Worm (Caenorhabditis elegans) whole organism, L2 larva: ENCODE measurements around the gene B0361.3.
A peak's percentile ranks its signal among the peaks of the same experiment; 100 is the strongest.

Experiments used
- C34F6.9 ChIP-seq: fragments of 150-350 bp; optimal IDR thresholded peaks from 2 replicates; lab custom pipeline; 2014; ENCODE audit warnings: missing biosample characterization, missing genetic modification characterization
- Y55F3AM.14 ChIP-seq: fragments of 200-800 bp; sonication (Bioruptor generic); optimal IDR thresholded peaks from 2 replicates; lab custom pipeline; 2018; ENCODE audit warnings: mild to moderate bottlenecking, missing genetic modification characterization, missing compliant biosample characterization
- ZK546.5 ChIP-seq: sonication (generic microtip); optimal IDR thresholded peaks from 2 replicates; lab custom pipeline; 2017; ENCODE audit warnings: missing biosample characterization, missing genetic modification characterization
- alr-1 ChIP-seq: fragments of 150-350 bp; optimal IDR thresholded peaks from 2 replicates; lab custom pipeline; 2014; ENCODE audit warnings: missing biosample characterization, missing genetic modification characterization
- blmp-1 ChIP-seq: sonication (generic microtip); optimal IDR thresholded peaks from 2 replicates; lab custom pipeline; 2017; ENCODE audit warnings: missing genetic modification characterization, mild to moderate bottlenecking, missing compliant biosample characterization, antibody characterized with exemption, moderate library complexity; ENCODE audit not compliant: insufficient read depth
- ceh-16 ChIP-seq: fragments of 150-350 bp; optimal IDR thresholded peaks from 2 replicates; lab custom pipeline; 2014; ENCODE audit warnings: missing biosample characterization, missing genetic modification characterization
- ceh-82 ChIP-seq: fragments of 150-350 bp; optimal IDR thresholded peaks from 2 replicates; lab custom pipeline; 2014; ENCODE audit warnings: missing biosample characterization, missing genetic modification characterization
- crh-2 ChIP-seq: sonication (generic microtip); optimal IDR thresholded peaks from 2 replicates; lab custom pipeline; 2017; ENCODE audit warnings: missing biosample characterization, missing genetic modification characterization
- egl-27 ChIP-seq: sonication (generic microtip); optimal IDR thresholded peaks from 3 replicates; lab custom pipeline; 2017; ENCODE audit warnings: missing biosample characterization, missing genetic modification reagents, missing genetic modification characterization
- elt-1 ChIP-seq: fragments of 150-350 bp; optimal IDR thresholded peaks from 2 replicates; lab custom pipeline; 2014; ENCODE audit warnings: missing biosample characterization, missing genetic modification characterization
- elt-3 ChIP-seq: sonication (generic microtip); optimal IDR thresholded peaks from 2 replicates; lab custom pipeline; 2017; ENCODE audit warnings: missing biosample characterization, missing genetic modification characterization
- fos-1 ChIP-seq: fragments of 150-350 bp; optimal IDR thresholded peaks from 2 replicates; lab custom pipeline; 2014; ENCODE audit warnings: missing biosample characterization, missing genetic modification characterization
- gmeb-1 ChIP-seq: fragments of 150-350 bp; optimal IDR thresholded peaks from 2 replicates; lab custom pipeline; 2014; ENCODE audit warnings: missing biosample characterization, missing genetic modification characterization
- lin-11 ChIP-seq: fragments of 150-350 bp; sonication (generic microtip); optimal IDR thresholded peaks from 2 replicates; lab custom pipeline; 2014; ENCODE audit warnings: missing biosample characterization, missing genetic modification characterization, inconsistent platforms, mixed read lengths
- lin-39 ChIP-seq: fragments of 150-350 bp; optimal IDR thresholded peaks from 2 replicates; lab custom pipeline; 2014; ENCODE audit warnings: missing biosample characterization, missing genetic modification reagents, missing genetic modification characterization
- lsy-2 ChIP-seq, 2 experiments: fragments of 150-350 bp in 1 of 2; sonication (generic microtip) in 1 of 2; optimal IDR thresholded peaks; 2 replicates each; lab custom pipeline; 2014 to 2017; ENCODE audit warnings: missing biosample characterization in 2 of 2, missing genetic modification characterization in 2 of 2
- mab-5 ChIP-seq: fragments of 150-350 bp; optimal IDR thresholded peaks from 2 replicates; lab custom pipeline; 2014; ENCODE audit warnings: missing biosample characterization, missing genetic modification characterization
- mbf-1 ChIP-seq: sonication (generic microtip); optimal IDR thresholded peaks from 2 replicates; lab custom pipeline; 2017; ENCODE audit warnings: missing biosample characterization, missing genetic modification characterization
- mdl-1 ChIP-seq, 2 experiments: fragments of 150-350 bp in 1 of 2; sonication (generic microtip) in 1 of 2; optimal IDR thresholded peaks; 2 replicates each; lab custom pipeline; 2017; ENCODE audit warnings: missing biosample characterization in 2 of 2, missing genetic modification characterization in 2 of 2
- nhr-10 ChIP-seq: sonication (generic microtip); optimal IDR thresholded peaks from 2 replicates; lab custom pipeline; 2017; ENCODE audit warnings: missing biosample characterization, missing genetic modification characterization
- nhr-12 ChIP-seq: fragments of 150-350 bp; optimal IDR thresholded peaks from 2 replicates; lab custom pipeline; 2014; ENCODE audit warnings: missing biosample characterization, missing genetic modification characterization
- nhr-129 ChIP-seq: fragments of 150-350 bp; optimal IDR thresholded peaks from 2 replicates; lab custom pipeline; 2014; ENCODE audit warnings: missing biosample characterization, missing genetic modification characterization
- nhr-21 ChIP-seq: fragments of 150-350 bp; optimal IDR thresholded peaks from 2 replicates; lab custom pipeline; 2014; ENCODE audit warnings: missing biosample characterization, missing genetic modification characterization
- nhr-23 ChIP-seq: fragments of 150-350 bp; optimal IDR thresholded peaks from 2 replicates; lab custom pipeline; 2014; ENCODE audit warnings: missing biosample characterization, missing genetic modification reagents, missing genetic modification characterization
- nhr-237 ChIP-seq: fragments of 150-350 bp; optimal IDR thresholded peaks from 2 replicates; lab custom pipeline; 2014; ENCODE audit warnings: missing biosample characterization, missing genetic modification characterization
- nhr-25 ChIP-seq: fragments of 150-350 bp; sonication (generic microtip); optimal IDR thresholded peaks from 3 replicates; lab custom pipeline; 2014; ENCODE audit warnings: missing biosample characterization, missing genetic modification characterization
- nhr-6 ChIP-seq: fragments of 150-350 bp; optimal IDR thresholded peaks from 2 replicates; lab custom pipeline; 2014; ENCODE audit warnings: missing biosample characterization, missing genetic modification characterization
- sem-4 ChIP-seq: fragments of 150-350 bp; optimal IDR thresholded peaks from 2 replicates; lab custom pipeline; 2014; ENCODE audit warnings: missing biosample characterization, missing genetic modification reagents, missing genetic modification characterization
- skn-1 ChIP-seq: sonication (generic microtip); optimal IDR thresholded peaks from 2 replicates; lab custom pipeline; 2017; ENCODE audit warnings: missing biosample characterization, missing genetic modification characterization
- sma-9 ChIP-seq, 2 experiments: fragments of 150-350 bp in 1 of 2; sonication (generic microtip) in 1 of 2; optimal IDR thresholded peaks; 2 replicates each; lab custom pipeline; 2014 to 2016; ENCODE audit warnings: missing genetic modification characterization in 2 of 2, mild to moderate bottlenecking in 1 of 2, missing biosample characterization in 1 of 2, missing compliant biosample characterization in 1 of 2, missing genetic modification reagents in 1 of 2, moderate library complexity in 1 of 2
- snpc-4 ChIP-seq: fragments of 150-350 bp; optimal IDR thresholded peaks from 2 replicates; lab custom pipeline; 2014; ENCODE audit warnings: missing biosample characterization, missing genetic modification characterization
- unc-39 ChIP-seq: fragments of 150-350 bp; optimal IDR thresholded peaks from 2 replicates; lab custom pipeline; 2014; ENCODE audit warnings: missing biosample characterization, missing genetic modification characterization
- unc-55 ChIP-seq: fragments of 150-350 bp; sonication (generic microtip); optimal IDR thresholded peaks from 3 replicates; lab custom pipeline; 2014; ENCODE audit warnings: missing biosample characterization, missing genetic modification reagents, missing genetic modification characterization
- unc-62 ChIP-seq: fragments of 150-350 bp; optimal IDR thresholded peaks from 2 replicates; lab custom pipeline; 2014; ENCODE audit warnings: missing biosample characterization, missing genetic modification reagents, missing genetic modification characterization
- zag-1 ChIP-seq: fragments of 150-350 bp; optimal IDR thresholded peaks from 2 replicates; lab custom pipeline; 2014; ENCODE audit warnings: missing biosample characterization, missing genetic modification characterization
- ztf-11 ChIP-seq: sonication (generic microtip); optimal IDR thresholded peaks from 2 replicates; lab custom pipeline; 2017; ENCODE audit warnings: missing biosample characterization, missing genetic modification characterization
- ztf-4 ChIP-seq: fragments of 150-350 bp; optimal IDR thresholded peaks from 2 replicates; lab custom pipeline; 2014; ENCODE audit warnings: missing biosample characterization, missing genetic modification characterization

Gene B0361.3

ce11 chrIII:7290462-7290861, 9.2 kb downstream of the B0361.3 start, which contains the start of gene algn-11:
Gene algn-11 (minus strand): TSS chrIII:7290562.
- TF ChIP-seq mab-5 (tag; lab: Kevin White, UChicago) (no peak), ceh-82 (tag; lab: Kevin White, UChicago) (no peak)
- TF ChIP-seq, all 48 proteins: peak for 0

- TF ChIP-seq gmeb-1 (tag; lab: Kevin White, UChicago), result no peak
- TF ChIP-seq sem-4 (tag; lab: Kevin White, UChicago), result no peak
- no peak for TF ChIP-seq nhr-10
- peak in 1 of 2 experiments; percentile 34 for TF ChIP-seq lsy-2 (tag; optimal IDR thresholded peaks at IDR 0.05; lab: Kevin White, UChicago)
- no peak for TF ChIP-seq unc-39 (tag; lab: Kevin White, UChicago)
- TF ChIP-seq egl-27 (tag; lab: Kevin White, UChicago), result no peak
- no peak for TF ChIP-seq nhr-12 (tag; lab: Kevin White, UChicago)
- TF ChIP-seq lin-11 (tag; lab: Kevin White, UChicago), result no peak
- no peak for TF ChIP-seq zag-1 (tag; lab: Kevin White, UChicago)
- TF ChIP-seq nhr-25 (tag; lab: Kevin White, UChicago), result no peak
- TF ChIP-seq nhr-237, result no peak
- TF ChIP-seq unc-62 (GFP tag; lab: Kevin White, UChicago), result no peak
- no peak for TF ChIP-seq snpc-4 (tag; lab: Kevin White, UChicago)
- no peak for TF ChIP-seq mdl-1 (tag; optimal IDR thresholded peaks at IDR 0.05; lab: Kevin White, UChicago)
- peak; percentile 34 for TF ChIP-seq crh-2 (tag; lab: Kevin White, UChicago)
- no peak for TF ChIP-seq alr-1 (tag; lab: Kevin White, UChicago)
- TF ChIP-seq mbf-1 (tag; lab: Kevin White, UChicago), result no peak
- TF ChIP-seq unc-55 (GFP tag; lab: Kevin White, UChicago), result peak; percentile 20
- peak; percentile 26 for TF ChIP-seq C34F6.9 (tag; lab: Kevin White, UChicago)
- TF ChIP-seq nhr-129 (tag; lab: Kevin White, UChicago), result no peak
- no peak for TF ChIP-seq skn-1 (tag; lab: Kevin White, UChicago)
- TF ChIP-seq ZK546.5, result no peak
- TF ChIP-seq Y55F3AM.14 (GFP tag; lab: Kevin White, UChicago), result no peak
- TF ChIP-seq elt-3 (tag; lab: Kevin White, UChicago), result no peak
- TF ChIP-seq elt-1, result no peak
Observed at ce11 chrIII:7291216-7291615, 10.0 kb downstream of the B0361.3 start.

ce11 chrIII:7292569-7292968, 11.3 kb downstream of the B0361.3 start:
- TF ChIP-seq unc-62 (GFP tag; lab: Kevin White, UChicago) (no peak), crh-2 (tag; lab: Kevin White, UChicago) (peak; percentile 35), unc-55 (GFP tag; lab: Kevin White, UChicago) (peak; percentile 4), nhr-23 (tag; lab: Kevin White, UChicago) (no peak), C34F6.9 (tag; lab: Kevin White, UChicago) (peak; percentile 56), elt-1 (no peak), alr-1 (tag; lab: Kevin White, UChicago) (no peak), ceh-16 (tag; lab: Kevin White, UChicago) (no peak), ztf-11 (tag; lab: Kevin White, UChicago) (no peak), nhr-237 (no peak), nhr-10 (no peak), ztf-4 (no peak), elt-3 (tag; lab: Kevin White, UChicago) (no peak), lin-39 (tag; lab: Kevin White, UChicago) (no peak), zag-1 (tag; lab: Kevin White, UChicago) (no peak), nhr-129 (tag; lab: Kevin White, UChicago) (peak; percentile 35), sma-9 (GFP tag; optimal IDR thresholded peaks at IDR 0.05; lab: Kevin White, UChicago) (no peak), sma-9 (tag; optimal IDR thresholded peaks at IDR 0.05; lab: Kevin White, UChicago) (no peak), blmp-1 (peak; percentile 88), nhr-25 (tag; lab: Kevin White, UChicago) (peak; percentile 33), mdl-1 (tag; optimal IDR thresholded peaks at IDR 0.05; lab: Kevin White, UChicago) (peak in 1 of 2 experiments; percentile 18), lin-11 (tag; lab: Kevin White, UChicago) (no peak), ceh-82 (tag; lab: Kevin White, UChicago) (no peak), nhr-6 (tag; lab: Kevin White, UChicago) (no peak), gmeb-1 (tag; lab: Kevin White, UChicago) (no peak), nhr-21 (tag; lab: Kevin White, UChicago) (no peak), fos-1 (tag; lab: Kevin White, UChicago) (peak; percentile 35)
- TF ChIP-seq, all 48 proteins: peak for 8
